Worm (Caenorhabditis elegans): ENCODE measurements around the gene srbc-62.
"Not testable (repeated sequence)": the region's sequence is repeated elsewhere in the genome, so short reads cannot be mapped to it uniquely, and the experiment has no call there.

srbc-62 gene

DNA sequence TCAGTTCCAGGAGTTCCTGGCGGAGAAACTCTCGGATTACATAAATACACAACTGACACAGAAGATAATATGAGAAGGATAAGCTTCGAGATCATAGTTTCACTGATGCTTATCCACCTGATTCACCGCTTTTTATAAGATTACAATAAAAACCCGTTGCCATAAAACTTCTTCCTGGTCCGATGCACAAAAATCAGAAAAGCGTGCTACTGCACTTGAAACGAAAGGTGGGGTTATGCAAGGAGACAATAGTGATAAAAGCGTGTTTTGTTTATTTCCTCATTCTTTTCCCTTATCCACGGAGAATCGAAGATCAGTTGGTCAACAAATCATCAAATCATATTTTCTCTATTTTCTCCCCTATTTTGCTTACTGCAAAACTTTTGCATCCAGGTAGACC is 24.8 kb downstream of the srbc-62 start, which contains the start of gene Y68A4B.3:
Y68A4B.3 (minus strand) TSS at position 101 of the 400 bp plus-strand sequence.
- no peak for TF ChIP-seq C08G9.2 (tag; optimal IDR thresholded peaks at IDR 0.05)

DNA sequence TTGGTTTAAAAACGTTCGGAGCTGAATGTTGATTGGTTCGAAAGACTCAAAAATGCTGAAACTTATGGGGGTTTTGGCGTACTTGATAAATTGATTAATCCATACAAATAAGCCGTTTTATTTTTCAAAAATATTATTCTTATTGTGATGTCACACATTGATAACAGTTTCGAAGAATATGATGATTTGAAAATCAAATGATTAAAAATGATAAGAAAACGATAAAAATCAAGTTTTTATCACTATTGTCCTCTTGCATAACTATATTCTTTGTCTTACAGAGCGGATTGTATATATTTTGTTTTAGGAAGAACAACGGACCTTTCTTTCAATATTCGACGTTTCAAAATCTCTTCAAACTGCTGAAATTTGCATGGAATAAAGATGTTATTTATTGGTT is 25.2 kb downstream of the srbc-62 start:
- TF ChIP-seq pax-1 (tag; optimal IDR thresholded peaks at IDR 0.05) (no peak), elt-2 (tag; optimal IDR thresholded peaks at IDR 0.05) (peak; percentile 37)

DNA sequence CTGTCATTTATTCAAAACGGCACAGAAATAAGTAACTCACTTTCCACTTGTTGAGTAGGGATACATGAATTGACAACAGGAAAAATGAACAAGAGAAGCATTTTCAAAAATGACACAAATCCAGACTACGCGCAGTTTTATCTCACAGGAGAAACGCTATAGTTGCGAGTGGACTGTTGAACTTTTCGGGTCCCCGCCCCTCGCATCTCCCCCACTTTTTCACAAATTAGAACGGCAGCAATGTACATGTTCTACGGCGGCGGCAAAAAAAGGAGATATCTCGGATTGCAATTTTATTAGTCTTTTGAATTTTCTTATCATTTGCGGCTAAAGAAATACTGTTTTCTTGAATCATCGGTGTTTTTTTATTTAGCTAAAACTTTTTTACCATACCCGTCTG is 27.6 kb downstream of the srbc-62 start, which contains the start of gene clec-242:
clec-242 (minus strand) TSS at position 101 of the 400 bp plus-strand sequence.
- TF ChIP-seq dmd-4 (tag; optimal IDR thresholded peaks at IDR 0.05; ENCODE audit: borderline replicate concordance): no peak
- TF ChIP-seq zip-5 (tag; optimal IDR thresholded peaks at IDR 0.05): no peak
- TF ChIP-seq ceh-24 (tag; optimal IDR thresholded peaks at IDR 0.05): no peak

DNA sequence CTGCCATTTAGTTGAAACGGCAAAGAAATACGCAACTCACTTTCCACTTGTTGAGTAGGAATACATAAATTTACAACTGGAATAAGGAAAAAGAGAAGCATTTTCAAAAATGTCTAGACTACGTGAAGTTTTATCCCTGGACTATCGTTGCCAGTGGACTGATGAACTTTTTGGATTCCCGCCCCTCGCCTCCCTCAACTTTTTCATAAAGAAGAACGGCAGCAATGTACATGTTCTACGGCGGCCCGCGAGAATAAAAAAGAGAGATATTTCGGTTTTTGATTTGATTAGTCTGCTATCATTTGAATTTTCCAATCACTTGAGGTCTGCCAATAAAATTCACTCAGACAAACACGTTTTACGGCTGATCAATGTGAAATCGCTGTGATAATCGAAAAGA is 31.1 kb downstream of the srbc-62 start, which contains the start of gene clec-243:
clec-243 (minus strand) TSS at position 101 of the 400 bp plus-strand sequence.
- TF ChIP-seq K09A11.1 (tag; optimal IDR thresholded peaks at IDR 0.05; ENCODE audit: insufficient read depth): no peak

DNA sequence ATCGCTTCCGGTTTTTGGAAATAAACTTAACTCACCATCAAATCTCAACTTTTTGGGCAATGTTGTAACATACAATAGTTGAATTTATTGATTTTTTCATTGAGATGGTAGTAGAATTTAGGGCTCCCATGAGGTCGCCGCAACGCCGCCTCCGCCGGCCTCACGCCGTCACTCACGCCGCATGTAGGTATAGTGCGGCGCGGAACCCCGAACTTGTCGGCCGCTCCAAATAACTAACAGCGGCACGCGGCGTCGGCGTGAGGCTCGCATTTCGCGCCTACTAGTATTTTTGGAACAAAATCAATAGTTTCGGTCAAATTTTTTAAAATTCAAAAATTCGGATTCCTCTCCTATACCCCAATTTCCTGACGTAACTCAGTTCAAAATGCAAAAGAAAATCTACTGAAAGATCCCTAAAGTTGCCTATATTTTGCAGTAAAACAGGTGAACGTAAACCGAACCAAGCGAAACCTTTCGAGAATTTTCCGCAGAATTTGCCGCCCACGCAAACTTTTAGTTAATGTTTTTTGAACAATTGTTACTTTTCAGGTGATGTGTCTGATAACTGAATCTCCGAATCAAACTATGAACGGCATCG is 33.7 kb downstream of the srbc-62 start, which contains the start of gene Y61B8A.6:
Y61B8A.6 (plus strand) TSS at position 548 of the 598 bp plus-strand sequence.
- TF ChIP-seq hlh-8 (tag; optimal IDR thresholded peaks at IDR 0.05) (no peak), K09A11.1 (tag; optimal IDR thresholded peaks at IDR 0.05; ENCODE audit: insufficient read depth) (no peak), mec-3 (tag; optimal IDR thresholded peaks at IDR 0.05; ENCODE audit: borderline replicate concordance) (no peak), ceh-34 (tag; optimal IDR thresholded peaks at IDR 0.05) (no peak), sdc-2 (tag; optimal IDR thresholded peaks at IDR 0.05) (no peak), fkh-6 (tag; optimal IDR thresholded peaks at IDR 0.05) (no peak), unc-55 (GFP tag; optimal IDR thresholded peaks at IDR 0.05) (no peak), tbx-2 (tag; optimal IDR thresholded peaks at IDR 0.05) (no peak), pag-3 (tag; optimal IDR thresholded peaks at IDR 0.05; ENCODE audit: borderline replicate concordance) (no peak), ceh-9 (tag; optimal IDR thresholded peaks at IDR 0.05) (no peak), madf-2 (tag; optimal IDR thresholded peaks at IDR 0.05) (no peak), pha-4 (tag; optimal IDR thresholded peaks at IDR 0.05) (no peak)

DNA sequence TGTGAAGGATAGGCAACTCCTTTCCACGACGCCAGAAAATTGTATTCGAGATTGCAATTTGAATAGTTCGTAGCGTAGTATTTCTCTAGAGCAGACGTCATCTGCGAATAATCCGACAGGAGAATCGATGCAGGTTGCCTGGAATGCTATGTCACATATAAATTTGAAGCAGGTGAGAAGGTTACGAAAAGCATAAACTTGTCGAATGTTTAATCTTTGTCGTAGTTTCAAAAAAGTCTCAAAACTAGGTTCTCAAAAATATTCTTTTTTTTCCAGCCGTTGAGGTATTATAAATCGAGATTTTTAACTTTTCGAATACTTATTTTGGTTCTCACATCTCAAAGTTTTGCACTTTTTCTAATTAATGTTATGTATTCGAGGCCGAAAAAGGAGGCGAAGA is 37.2 kb downstream of the srbc-62 start, which contains the start of gene srh-116:
srh-116 (minus strand) TSS at position 101 of the 400 bp plus-strand sequence.
- not testable (repeated sequence) for TF ChIP-seq odd-2 (tag; optimal IDR thresholded peaks at IDR 0.05); fkh-10 (GFP tag; optimal IDR thresholded peaks at IDR 0.05); ceh-30 (tag; optimal IDR thresholded peaks at IDR 0.05)

DNA sequence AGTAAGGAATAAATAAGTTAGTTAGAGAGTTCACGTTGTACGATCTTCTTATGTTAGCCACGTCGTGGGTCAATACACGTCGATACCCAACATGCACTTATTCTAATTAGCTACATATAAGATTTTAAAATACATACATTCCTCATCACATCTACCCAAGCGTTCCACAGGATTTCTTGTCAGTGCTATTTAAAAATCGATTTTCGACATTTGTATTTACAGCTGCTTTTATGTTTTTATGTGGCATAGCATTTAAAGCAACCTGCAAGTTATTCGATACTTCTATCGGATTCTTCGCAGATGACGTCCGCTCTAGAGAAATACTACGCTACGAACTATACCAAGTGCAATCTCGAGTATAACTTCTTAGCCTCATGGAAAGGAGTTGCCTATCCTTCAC is 37.7 kb downstream of the srbc-62 start, which contains the start of gene srh-115:
srh-115 (plus strand) TSS at position 301 of the 400 bp plus-strand sequence.
- TF ChIP-seq K02D7.2 (tag; optimal IDR thresholded peaks at IDR 0.05): no peak
- TF ChIP-seq hlh-15 (tag; optimal IDR thresholded peaks at IDR 0.05): no peak
- TF ChIP-seq unc-86 (tag; optimal IDR thresholded peaks at IDR 0.05): no peak
- no peak for TF ChIP-seq hlh-13 (GFP tag; optimal IDR thresholded peaks at IDR 0.05)
- TF ChIP-seq fkh-6 (tag; optimal IDR thresholded peaks at IDR 0.05): no peak
- TF ChIP-seq pha-2 (tag; optimal IDR thresholded peaks at IDR 0.05): no peak
- TF ChIP-seq ceh-6 (GFP tag; optimal IDR thresholded peaks at IDR 0.05): no peak
- TF ChIP-seq sdc-2 (tag; optimal IDR thresholded peaks at IDR 0.05): no peak
- no peak for TF ChIP-seq sox-4 (tag; optimal IDR thresholded peaks at IDR 0.05)
- no peak for TF ChIP-seq ahr-1 (tag; optimal IDR thresholded peaks at IDR 0.05)
